Fruit fly (Drosophila melanogaster): ENCODE data around the gene CG9109.

CG9109 gene

dm6 chr2L:6051212-6051621 lies 17.0 kb upstream of the CG9109 start (continued):
- peak; percentile 72 for TF ChIP-seq CG16815 (GFP tag; optimal IDR thresholded peaks at IDR 0.05)
- peak; percentile 84 for TF ChIP-seq Deaf1 (tag; optimal IDR thresholded peaks at IDR 0.05)
- peak; percentile 97 for TF ChIP-seq dysf (GFP tag; IDR thresholded peaks at IDR 0.05)
- TF ChIP-seq CG4730 (GFP tag; IDR thresholded peaks at IDR 0.05) = peak; percentile 69
- peak; percentile 96 for TF ChIP-seq CG12104 (GFP tag; optimal IDR thresholded peaks at IDR 0.05)
- TF ChIP-seq CG10366 (GFP tag; IDR thresholded peaks at IDR 0.05) = peak; percentile 95
- peak; percentile 94 for TF ChIP-seq salm (tag; optimal IDR thresholded peaks at IDR 0.05)
- peak; percentile 95 for TF ChIP-seq CG10267 (tag; optimal IDR thresholded peaks at IDR 0.05)
- TF ChIP-seq CG13894 (tag; optimal IDR thresholded peaks at IDR 0.05) = peak; percentile 97
- peak; percentile 84 for TF ChIP-seq CG30431 (GFP tag; optimal IDR thresholded peaks at IDR 0.05)
- TF ChIP-seq crc (GFP tag; optimal IDR thresholded peaks at IDR 0.05) = peak; percentile 90
- peak; percentile 89 for TF ChIP-seq Awh (GFP tag; IDR thresholded peaks at IDR 0.05)
- TF ChIP-seq CG4360 (GFP tag; IDR thresholded peaks at IDR 0.05) = peak; percentile 55; the same call in 1 of the 2 replicates
- peak; percentile 91 for TF ChIP-seq Mad (GFP tag; optimal IDR thresholded peaks at IDR 0.05)
- peak; percentile 89 for TF ChIP-seq twi (tag; optimal IDR thresholded peaks at IDR 0.05)
- peak; percentile 92 for TF ChIP-seq CG3407 (GFP tag; optimal IDR thresholded peaks at IDR 0.05)
- TF ChIP-seq ttk (GFP tag; IDR thresholded peaks at IDR 0.05) = peak; percentile 92
- TF ChIP-seq Oaz (GFP tag; IDR thresholded peaks at IDR 0.05) = peak; percentile 90
- peak; percentile 95 for TF ChIP-seq sens-2 (GFP tag; IDR thresholded peaks at IDR 0.05)
- peak; percentile 96 for TF ChIP-seq CG30403 (GFP tag; optimal IDR thresholded peaks at IDR 0.05)
- TF ChIP-seq CG15601 (tag; optimal IDR thresholded peaks at IDR 0.05) = peak; percentile 94
- peak; percentile 98 for TF ChIP-seq CG34376 (GFP tag; optimal IDR thresholded peaks at IDR 0.05)
- peak; percentile 87 for TF ChIP-seq CG7372 (GFP tag; IDR thresholded peaks at IDR 0.05)
- no peak for TF ChIP-seq hkb (optimal IDR thresholded peaks at IDR 0.05)
- peak; percentile 99 for TF ChIP-seq hkb (GFP tag; IDR thresholded peaks at IDR 0.05)
- TF ChIP-seq CG15514 (GFP tag; optimal IDR thresholded peaks at IDR 0.05) = peak; percentile 93
- TF ChIP-seq Six4 (GFP tag; optimal IDR thresholded peaks at IDR 0.05) = peak; percentile 93
- TF ChIP-seq CG2678 (tag; optimal IDR thresholded peaks at IDR 0.05) = peak; percentile 98
- TF ChIP-seq shn (GFP tag; optimal IDR thresholded peaks at IDR 0.05) = peak; percentile 79
- TF ChIP-seq CG6765 (GFP tag; optimal IDR thresholded peaks at IDR 0.05) = peak; percentile 96
- peak; percentile 73 for TF ChIP-seq ro (GFP tag; IDR thresholded peaks at IDR 0.05)
- peak; percentile 96 for TF ChIP-seq zfh1 (GFP tag; IDR thresholded peaks at IDR 0.05)
- peak; percentile 86 for TF ChIP-seq CG1024 (GFP tag; IDR thresholded peaks at IDR 0.05)
- peak; percentile 81 for TF ChIP-seq CG10321 (GFP tag; IDR thresholded peaks at IDR 0.05)
- peak; percentile 94 for TF ChIP-seq CG9817 (tag; optimal IDR thresholded peaks at IDR 0.05)
- TF ChIP-seq CG3838 (GFP tag; optimal IDR thresholded peaks at IDR 0.05) = peak; percentile 82
- TF ChIP-seq Ets65A (GFP tag) = peak; percentile 99
- no peak for TF ChIP-seq CG1832 (GFP tag; optimal IDR thresholded peaks at IDR 0.05)
- TF ChIP-seq gsb-n (tag; optimal IDR thresholded peaks at IDR 0.05) = peak; percentile 96
- TF ChIP-seq yki (optimal IDR thresholded peaks at IDR 0.05) = no peak
- no peak; the same call in none of the 3 replicates for TF ChIP-seq CG17361 (GFP tag; IDR thresholded peaks at IDR 0.05)
- peak; percentile 95 for TF ChIP-seq CG16863 (GFP tag; optimal IDR thresholded peaks at IDR 0.05)
- peak; percentile 66 for TF ChIP-seq crol (GFP tag; IDR thresholded peaks at IDR 0.05)
- no peak for TF ChIP-seq Vsx1 (GFP tag; optimal IDR thresholded peaks at IDR 0.05)
- TF ChIP-seq ap (GFP tag; IDR thresholded peaks at IDR 0.05) = peak; percentile 89
- no peak for TF ChIP-seq Sin3A (optimal IDR thresholded peaks at IDR 0.05)
- TF ChIP-seq CG9215 (GFP tag; IDR thresholded peaks at IDR 0.05) = peak; percentile 50
- peak; percentile 60 for TF ChIP-seq Sry-β (GFP tag; optimal IDR thresholded peaks at IDR 0.05)
- peak; percentile 98 for TF ChIP-seq gro (GFP tag; optimal IDR thresholded peaks at IDR 0.05)
- TF ChIP-seq CG2116 (GFP tag; optimal IDR thresholded peaks at IDR 0.05) = peak; percentile 55
- no peak for TF ChIP-seq Hr39 (optimal IDR thresholded peaks at IDR 0.05)
- peak; percentile 94 for TF ChIP-seq jumu (GFP tag; optimal IDR thresholded peaks at IDR 0.05)
- peak; percentile 80 for TF ChIP-seq E2f2 (GFP tag; IDR thresholded peaks at IDR 0.05)
- no peak; the same call in 1 of the 2 replicates for TF ChIP-seq Gsc (GFP tag; IDR thresholded peaks at IDR 0.05)
